Fruit fly (Drosophila melanogaster): ENCODE results near the gene CecC.

Gene CecC

DNA sequence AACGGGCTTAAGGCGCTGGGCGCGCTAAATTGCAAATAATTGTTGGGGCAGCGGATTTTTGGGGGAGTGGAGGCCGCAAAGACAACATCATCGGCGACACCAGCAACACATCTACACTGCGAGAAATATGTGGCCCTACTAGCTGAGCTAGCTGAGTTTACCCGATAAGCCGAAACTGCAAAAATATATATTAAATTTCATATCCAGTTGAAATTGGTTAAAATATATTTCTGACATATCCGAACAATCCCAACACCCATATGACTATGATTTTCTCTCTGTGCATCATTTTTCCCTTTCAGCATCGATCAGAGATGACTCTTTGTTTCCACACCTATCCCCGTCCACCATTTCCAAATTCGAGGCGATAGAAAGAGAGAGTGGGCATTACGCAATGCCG, 26.4 kb upstream of the CecC start (continued):
- peak; percentile 86 for TF ChIP-seq ranshi (GFP tag; IDR thresholded peaks at IDR 0.05)
- TF ChIP-seq ewg (GFP tag; optimal IDR thresholded peaks at IDR 0.05), result peak; percentile 61
- peak; percentile 79 for TF ChIP-seq CG32772 (GFP tag; IDR thresholded peaks at IDR 0.05)
- TF ChIP-seq chm (GFP tag; IDR thresholded peaks at IDR 0.05), result peak; percentile 76
- peak; percentile 51 for TF ChIP-seq CG1602 (GFP tag; optimal IDR thresholded peaks at IDR 0.05)
- no peak for TF ChIP-seq D (optimal IDR thresholded peaks at IDR 0.05)
- peak; percentile 73 for TF ChIP-seq D (GFP tag; optimal IDR thresholded peaks at IDR 0.05)
- peak; percentile 27 for TF ChIP-seq twi (tag; optimal IDR thresholded peaks at IDR 0.05)
- no peak for TF ChIP-seq hth (optimal IDR thresholded peaks at IDR 0.05)
- no peak for TF ChIP-seq bigmax (GFP tag; optimal IDR thresholded peaks at IDR 0.05)
- TF ChIP-seq btn (GFP tag; optimal IDR thresholded peaks at IDR 0.05), result no peak
- TF ChIP-seq Nf-YB (GFP tag; optimal IDR thresholded peaks at IDR 0.05), result peak; percentile 10
- no peak for TF ChIP-seq inv (GFP tag; IDR thresholded peaks at IDR 0.05; ENCODE audit: partially characterized antibody)
- no peak for TF ChIP-seq sc (optimal IDR thresholded peaks at IDR 0.05)
- peak; percentile 21 for TF ChIP-seq sc (GFP tag; optimal IDR thresholded peaks at IDR 0.05)
- no peak for TF ChIP-seq Side (GFP tag; optimal IDR thresholded peaks at IDR 0.05)
- TF ChIP-seq mld (GFP tag; IDR thresholded peaks at IDR 0.05; ENCODE audit: partially characterized antibody), result no peak
- TF ChIP-seq dimm (GFP tag; IDR thresholded peaks at IDR 0.05), result peak; percentile 47; the same call in 1 of the 2 replicates
- TF ChIP-seq HmgD (GFP tag; optimal IDR thresholded peaks at IDR 0.05), result no peak
- no peak for TF ChIP-seq cad (GFP tag; optimal IDR thresholded peaks at IDR 0.05)
- peak; percentile 45 for TF ChIP-seq CG15514 (GFP tag; optimal IDR thresholded peaks at IDR 0.05)
- no peak for TF ChIP-seq CG2199 (GFP tag; IDR thresholded peaks at IDR 0.05)
- peak; percentile 67 for TF ChIP-seq stc (GFP tag; IDR thresholded peaks at IDR 0.05)
- TF ChIP-seq Asciz (GFP tag; optimal IDR thresholded peaks at IDR 0.05), result peak; percentile 76
- peak; percentile 4 for TF ChIP-seq tx (GFP tag; optimal IDR thresholded peaks at IDR 0.05)
- peak; percentile 76 for TF ChIP-seq ap (GFP tag; IDR thresholded peaks at IDR 0.05)
- no peak for TF ChIP-seq h (optimal IDR thresholded peaks at IDR 0.05)
- no peak for TF ChIP-seq CG15479 (GFP tag; optimal IDR thresholded peaks at IDR 0.05)
- peak; percentile 81 for TF ChIP-seq CG3726 (GFP tag; IDR thresholded peaks at IDR 0.05)
- peak; percentile 79 for TF ChIP-seq CG17328 (GFP tag; IDR thresholded peaks at IDR 0.05)
- peak; percentile 22 for TF ChIP-seq CG12236 (GFP tag; optimal IDR thresholded peaks at IDR 0.05)
- peak; percentile 87 for TF ChIP-seq Ada2b (GFP tag; IDR thresholded peaks at IDR 0.05)
- no peak for TF ChIP-seq CG7987 (GFP tag; optimal IDR thresholded peaks at IDR 0.05)
- peak; percentile 51 for TF ChIP-seq CG10274 (GFP tag; optimal IDR thresholded peaks at IDR 0.05)
- no peak for TF ChIP-seq CG10565 (GFP tag; optimal IDR thresholded peaks at IDR 0.05)
- TF ChIP-seq NK7.1 (GFP tag; optimal IDR thresholded peaks at IDR 0.05), result no peak
- no peak for TF ChIP-seq HLHmδ (GFP tag; optimal IDR thresholded peaks at IDR 0.05)
- peak; percentile 81 for TF ChIP-seq Oli (tag; optimal IDR thresholded peaks at IDR 0.05)
- peak; percentile 85 for TF ChIP-seq CG17359 (tag; optimal IDR thresholded peaks at IDR 0.05)
- TF ChIP-seq CG16779 (GFP tag; IDR thresholded peaks at IDR 0.05), result 0 out of 2 replicates have a peak, but pooled peaks have one; percentile 49
- peak; percentile 66 for TF ChIP-seq pnt (GFP tag; optimal IDR thresholded peaks at IDR 0.05)
- TF ChIP-seq tio (GFP tag; optimal IDR thresholded peaks at IDR 0.05), result peak; percentile 65
- peak; percentile 58 for TF ChIP-seq CG11696 (GFP tag; IDR thresholded peaks at IDR 0.05)
- peak; percentile 85 for TF ChIP-seq lmd (GFP tag; IDR thresholded peaks at IDR 0.05)
- no peak for TF ChIP-seq da (GFP tag; optimal IDR thresholded peaks at IDR 0.05)
- TF ChIP-seq ab (GFP tag; optimal IDR thresholded peaks at IDR 0.05), result peak; percentile 21
- TF ChIP-seq gt (GFP tag; IDR thresholded peaks at IDR 0.05), result peak; percentile 42; the same call in 1 of the 2 replicates
- peak; percentile 67 for TF ChIP-seq CG17829 (tag; optimal IDR thresholded peaks at IDR 0.05)
- peak; percentile 53 for TF ChIP-seq org-1 (GFP tag; optimal IDR thresholded peaks at IDR 0.05)
- TF ChIP-seq Pdp1 (GFP tag; optimal IDR thresholded peaks at IDR 0.05), result peak; percentile 67 to 68
- no peak for TF ChIP-seq fru (optimal IDR thresholded peaks at IDR 0.05)
- no peak for TF ChIP-seq gfzf (GFP tag; optimal IDR thresholded peaks at IDR 0.05)
- peak; percentile 63 for TF ChIP-seq Chrac-16 (GFP tag; optimal IDR thresholded peaks at IDR 0.05)

All from whole organism, embryonic.